Worm (Caenorhabditis elegans) whole organism, L1 larva: ENCODE data around the gene cyn-9.

Experiments
- lsy-2 ChIP-seq, 2 experiments: fragments of 150-350 bp; optimal IDR thresholded peaks; 2 replicates each; lab custom pipeline; 2014; ENCODE audit warnings: missing biosample characterization in 2 of 2, missing genetic modification characterization in 2 of 2
- nhr-12 ChIP-seq: sonication (generic microtip); optimal IDR thresholded peaks from 2 replicates; lab custom pipeline; 2017; ENCODE audit warnings: missing biosample characterization, missing genetic modification characterization
- unc-62 ChIP-seq: fragments of 150-350 bp; optimal IDR thresholded peaks from 2 replicates; lab custom pipeline; 2014; ENCODE audit warnings: missing biosample characterization, missing genetic modification reagents, missing genetic modification characterization

ce11 chrIII:3664224-3664623 is 35.2 kb downstream of the cyn-9 start, which contains the start of gene C46F11.4:
- TF ChIP-seq lsy-2 (tag; optimal IDR thresholded peaks at IDR 0.05; lab: Kevin White, UChicago), result peak; percentile 45 to 63
- no peak for TF ChIP-seq unc-62 (GFP tag; lab: Kevin White, UChicago)
- TF ChIP-seq nhr-12 (tag; lab: Kevin White, UChicago), result no peak
